Worm (Caenorhabditis elegans): ENCODE data around the gene cgt-3.
A peak's percentile ranks its signal among the peaks of the same experiment; 100 is the strongest.

Gene cgt-3

DNA sequence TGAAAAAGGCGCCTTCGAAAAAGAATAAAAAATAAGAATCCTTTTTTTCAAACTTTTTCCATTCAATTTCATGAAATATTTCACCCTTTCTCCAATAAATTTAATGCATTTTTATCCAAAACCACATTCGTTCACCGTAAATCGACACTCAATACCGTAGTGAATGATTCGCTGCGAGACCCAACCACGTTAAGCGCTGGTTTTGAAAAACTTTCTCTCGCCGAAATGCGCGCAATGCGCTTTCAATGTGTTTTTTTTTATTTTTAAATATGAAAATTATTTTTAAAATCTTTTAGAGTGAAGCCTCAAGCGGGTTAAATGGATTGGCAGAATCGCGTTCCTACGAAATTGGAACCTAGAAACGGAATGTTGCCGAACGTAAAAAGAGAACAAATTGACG, 4.8 kb upstream of the cgt-3 start, which contains the start of gene F59G1.8:
Gene F59G1.8 (plus strand): TSS at position 293 of the 400 bp plus-strand sequence.
- TF ChIP-seq F33H1.4 (GFP tag; IDR thresholded peaks at IDR 0.05) (peak; percentile 73), madf-8 (GFP tag; conservative IDR thresholded peaks at IDR 0.05) (peak; percentile 64), madf-6 (GFP tag; IDR thresholded peaks at IDR 0.05) (peak; percentile 76), aptf-2 (GFP tag; conservative IDR thresholded peaks at IDR 0.05) (0 out of 2 replicates have a peak, but pooled peaks have one; percentile 17), lir-1 (GFP tag; conservative IDR thresholded peaks at IDR 0.05) (no peak), efl-1 (GFP tag; optimal IDR thresholded peaks at IDR 0.05) (peak; percentile 66), ceh-91 (GFP tag; IDR thresholded peaks at IDR 0.05) (peak; percentile 30; the same call in 1 of the 2 replicates), dpl-1 (GFP tag; optimal IDR thresholded peaks at IDR 0.05) (peak; percentile 34), F57A8.1 (GFP tag; optimal IDR thresholded peaks at IDR 0.05) (no peak), lsl-1 (GFP tag; optimal IDR thresholded peaks at IDR 0.05) (peak; percentile 64)

DNA sequence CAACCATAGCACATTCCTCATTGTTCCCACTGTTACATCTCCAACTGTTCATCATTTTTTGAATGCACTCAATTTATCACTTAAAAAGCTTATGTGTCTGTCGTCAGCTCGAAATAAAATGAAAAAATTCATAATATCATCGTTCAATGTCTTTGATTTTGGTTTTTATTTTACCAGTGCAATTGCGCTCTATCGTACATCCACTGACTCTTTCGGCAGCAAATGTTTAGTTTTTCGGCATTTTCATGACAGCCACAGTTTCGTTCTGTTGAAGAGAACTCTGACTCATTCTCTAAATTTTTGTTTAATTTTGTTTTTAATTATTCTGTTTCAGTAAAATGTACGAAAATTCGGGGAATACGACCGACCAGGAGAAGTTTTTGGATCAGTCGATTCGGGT, 3.6 kb upstream of the cgt-3 start, which contains the start of gene vps-35:
Gene vps-35 (plus strand): TSS at position 335 of the 400 bp plus-strand sequence.
- TF ChIP-seq xnd-1 (tag; optimal IDR thresholded peaks at IDR 0.05) (no peak), mcd-1 (GFP tag; IDR thresholded peaks at IDR 0.05) (peak; percentile 82), nhr-27 (tag; optimal IDR thresholded peaks at IDR 0.05) (no peak), F57C9.4 (tag; optimal IDR thresholded peaks at IDR 0.05) (no peak), attf-5 (GFP tag; optimal IDR thresholded peaks at IDR 0.05) (peak; percentile 63), F23B12.7 (tag; optimal IDR thresholded peaks at IDR 0.05; ENCODE audit: insufficient read depth) (peak; percentile 81), mel-28 (tag; optimal IDR thresholded peaks at IDR 0.05; ENCODE audit: borderline replicate concordance) (no peak), attf-3 (GFP tag; conservative IDR thresholded peaks at IDR 0.05) (no peak), nhr-80 (tag; optimal IDR thresholded peaks at IDR 0.05) (peak; percentile 71), lsl-1 (GFP tag; optimal IDR thresholded peaks at IDR 0.05) (no peak), chd-7 (tag; optimal IDR thresholded peaks at IDR 0.05) (no peak), somi-1 (GFP tag; optimal IDR thresholded peaks at IDR 0.05) (no peak), hlh-26 (GFP tag; conservative IDR thresholded peaks at IDR 0.05) (no peak), B0261.1 (tag; optimal IDR thresholded peaks at IDR 0.05) (no peak), egrh-3 (GFP tag; IDR thresholded peaks at IDR 0.05) (no peak), aptf-2 (GFP tag; conservative IDR thresholded peaks at IDR 0.05) (no peak), madf-3 (GFP tag; IDR thresholded peaks at IDR 0.05) (no peak), madf-6 (GFP tag; IDR thresholded peaks at IDR 0.05) (0 out of 2 replicates have a peak, but pooled peaks have one; percentile 8), ztf-28 (GFP tag; IDR thresholded peaks at IDR 0.05) (no peak), lin-54 (GFP tag; optimal IDR thresholded peaks at IDR 0.05) (peak; percentile 30), bed-1 (GFP tag; IDR thresholded peaks at IDR 0.05) (no peak), madf-10 (tag; optimal IDR thresholded peaks at IDR 0.05) (no peak), lsy-27 (tag; optimal IDR thresholded peaks at IDR 0.05; ENCODE audit: borderline replicate concordance, insufficient read depth) (no peak), cebp-1 (GFP tag; IDR thresholded peaks at IDR 0.05) (no peak), cebp-1 (tag; optimal IDR thresholded peaks at IDR 0.05) (peak; percentile 34), ztf-18 (tag; optimal IDR thresholded peaks at IDR 0.05) (no peak), ceh-100 (GFP tag; IDR thresholded peaks at IDR 0.05) (0 out of 2 replicates have a peak, but pooled peaks have one; percentile 14), C06A6.2 (GFP tag; conservative IDR thresholded peaks at IDR 0.05) (no peak), dox-1 (GFP tag; IDR thresholded peaks at IDR 0.05) (peak; percentile 54)

DNA sequence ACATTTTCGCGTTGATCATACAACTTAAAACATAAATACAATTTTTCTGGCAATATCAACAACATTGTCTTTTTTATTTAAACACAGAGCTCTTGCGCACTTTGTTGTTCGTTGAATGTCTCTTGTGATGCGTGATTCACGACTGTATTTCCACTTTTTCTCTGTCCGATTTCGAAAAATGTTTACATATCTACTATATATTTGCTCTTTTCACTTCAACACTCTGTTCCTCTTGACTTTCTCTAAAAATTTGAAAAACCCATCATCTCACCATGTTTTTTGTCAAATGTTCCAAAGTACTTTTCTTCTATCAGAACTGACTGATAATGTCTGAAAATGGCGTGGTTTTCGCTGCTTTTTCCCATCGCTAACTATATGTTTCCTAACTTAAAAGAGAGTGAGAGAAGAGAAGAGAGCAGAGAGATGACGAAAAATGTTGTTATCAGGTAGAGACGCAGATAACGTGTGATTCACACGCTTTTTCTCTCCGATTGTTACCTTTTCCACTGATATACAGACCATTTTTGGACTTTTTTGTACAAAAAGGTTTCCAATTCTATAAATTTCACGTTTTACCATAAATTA, 907 bp downstream of the cgt-3 start:
- no peak for TF ChIP-seq efl-1 (GFP tag; optimal IDR thresholded peaks at IDR 0.05)
- no peak for TF ChIP-seq ceh-58 (GFP tag; IDR thresholded peaks at IDR 0.05)
- TF ChIP-seq dox-1 (GFP tag; IDR thresholded peaks at IDR 0.05), result 0 out of 2 replicates have a peak, but pooled peaks have one; percentile 41
- no peak for TF ChIP-seq bed-1 (GFP tag; IDR thresholded peaks at IDR 0.05)
- peak; percentile 93 for TF ChIP-seq nhr-80 (tag; optimal IDR thresholded peaks at IDR 0.05)
- TF ChIP-seq F57C9.4 (tag; optimal IDR thresholded peaks at IDR 0.05), result no peak
- TF ChIP-seq ceh-40 (GFP tag; IDR thresholded peaks at IDR 0.05), result no peak
- TF ChIP-seq attf-5 (GFP tag; optimal IDR thresholded peaks at IDR 0.05), result peak; percentile 12
- TF ChIP-seq Y95B8A.8 (GFP tag; IDR thresholded peaks at IDR 0.05), result no peak
- TF ChIP-seq tbx-9 (tag; optimal IDR thresholded peaks at IDR 0.05; ENCODE audit: borderline replicate concordance), result no peak
- no peak for TF ChIP-seq Y53G8AR.9 (GFP tag; conservative IDR thresholded peaks at IDR 0.05)
- no peak for TF ChIP-seq F10E7.11 (tag; optimal IDR thresholded peaks at IDR 0.05)
- no peak for TF ChIP-seq T26A5.8 (tag; optimal IDR thresholded peaks at IDR 0.05)
- no peak for TF ChIP-seq cebp-1 (GFP tag; IDR thresholded peaks at IDR 0.05)
- peak; percentile 52 for TF ChIP-seq cebp-1 (tag; optimal IDR thresholded peaks at IDR 0.05)
- peak; percentile 9 for TF ChIP-seq atf-7 (tag; optimal IDR thresholded peaks at IDR 0.05)
- no peak for TF ChIP-seq sdz-38 (tag; optimal IDR thresholded peaks at IDR 0.05)
